Fruit fly (Drosophila melanogaster) Kc167 (cell line): Measurements from ENCODE around the gene CG4830.

Source experiments
- Myc ChIP-seq: fragments of >200 bp; optimal IDR thresholded peaks from 2 replicates; lab custom pipeline; 2017; ENCODE audit warnings: missing external identifiers
- insv ChIP-seq: fragments of >200 bp; optimal IDR thresholded peaks from 3 replicates; lab custom pipeline; 2018; ENCODE audit warnings: missing external identifiers
- psq ChIP-seq: fragments of >200 bp; optimal IDR thresholded peaks from 2 replicates; lab custom pipeline; 2017; ENCODE audit warnings: missing external identifiers

- TF ChIP-seq psq (lab: Kevin White, UChicago) = no peak
- no peak for TF ChIP-seq insv
- no peak for TF ChIP-seq Myc
Measured at dm6 chr3R:12248243-12248642, 38.1 kb upstream of the CG4830 start.
